Worm (Caenorhabditis elegans): ENCODE data around the gene idpp-14.

Gene idpp-14

ce11 chrX:16087842-16088241 lies 5.7 kb downstream of the idpp-14 start:
- TF ChIP-seq nfyb-1 (GFP tag; IDR thresholded peaks at IDR 0.05) (no peak), nhr-120 (GFP tag; IDR thresholded peaks at IDR 0.05) (no peak), ama-1 (optimal IDR thresholded peaks at IDR 0.05) (no peak), ama-1 (GFP tag; optimal IDR thresholded peaks at IDR 0.05) (no peak), atf-7 (tag; optimal IDR thresholded peaks at IDR 0.05) (no peak), nhr-80 (tag; optimal IDR thresholded peaks at IDR 0.05) (peak; percentile 13)

- TF ChIP-seq B0035.1 (tag; optimal IDR thresholded peaks at IDR 0.05) (no peak), hmg-1.2 (GFP tag; IDR thresholded peaks at IDR 0.05) (peak; percentile 26; the same call in 1 of the 2 replicates), hlh-26 (GFP tag; conservative IDR thresholded peaks at IDR 0.05) (no peak), Y56A3A.18 (GFP tag; IDR thresholded peaks at IDR 0.05) (0 out of 2 replicates have a peak, but pooled peaks have one; percentile 33), cebp-1 (GFP tag; IDR thresholded peaks at IDR 0.05) (no peak), cebp-1 (tag; optimal IDR thresholded peaks at IDR 0.05) (no peak), dpl-1 (GFP tag; optimal IDR thresholded peaks at IDR 0.05) (no peak), atf-7 (tag; optimal IDR thresholded peaks at IDR 0.05) (no peak), aptf-3 (GFP tag; IDR thresholded peaks at IDR 0.05) (no peak), D2030.7 (GFP tag; IDR thresholded peaks at IDR 0.05) (no peak), snpc-4 (GFP tag; optimal IDR thresholded peaks at IDR 0.05) (no peak), snpc-4 (tag; optimal IDR thresholded peaks at IDR 0.05) (peak in 3 of 4 experiments; percentile 46 to 91 (median 89)), ztf-3 (GFP tag; optimal IDR thresholded peaks at IDR 0.05) (no peak), egl-44 (GFP tag; IDR thresholded peaks at IDR 0.05) (no peak), T07F8.4 (tag; optimal IDR thresholded peaks at IDR 0.05) (no peak), ZK185.1 (tag; optimal IDR thresholded peaks at IDR 0.05; ENCODE audit: poor library complexity, severe bottlenecking) (no peak), die-1 (tag; optimal IDR thresholded peaks at IDR 0.05) (no peak), F23B12.7 (tag; optimal IDR thresholded peaks at IDR 0.05; ENCODE audit: insufficient read depth) (no peak), K11D2.4 (GFP tag; IDR thresholded peaks at IDR 0.05) (no peak)
Observed at ce11 chrX:16091166-16091565, 9.0 kb downstream of the idpp-14 start.

- no peak for TF ChIP-seq xnd-1 (tag; optimal IDR thresholded peaks at IDR 0.05)
- no peak for TF ChIP-seq dpl-1 (GFP tag; optimal IDR thresholded peaks at IDR 0.05)
- TF ChIP-seq Y56A3A.18 (GFP tag; IDR thresholded peaks at IDR 0.05): no peak
- TF ChIP-seq Y53G8AR.9 (GFP tag; conservative IDR thresholded peaks at IDR 0.05): no peak
- TF ChIP-seq mes-4 (tag; optimal IDR thresholded peaks at IDR 0.05): no peak
- TF ChIP-seq egl-44 (GFP tag; IDR thresholded peaks at IDR 0.05): no peak
Observed at ce11 chrX:16094370-16094769, 12.2 kb downstream of the idpp-14 start, which contains the start of gene C30F2.5. Gene C30F2.5 (plus strand): TSS chrX:16094670.

ce11 chrX:16098104-16098638 lies 16.0 kb downstream of the idpp-14 start:
- TF ChIP-seq unc-130 (GFP tag; optimal IDR thresholded peaks at IDR 0.05) (no peak), F57C9.4 (tag; optimal IDR thresholded peaks at IDR 0.05) (no peak), dpl-1 (GFP tag; optimal IDR thresholded peaks at IDR 0.05) (no peak), dpff-1 (tag; optimal IDR thresholded peaks at IDR 0.05) (no peak), mcd-1 (GFP tag; IDR thresholded peaks at IDR 0.05) (no peak), aptf-3 (GFP tag; IDR thresholded peaks at IDR 0.05) (no peak)

ce11 chrX:16099251-16099650 lies 17.1 kb downstream of the idpp-14 start:
- TF ChIP-seq nhr-90 (tag; optimal IDR thresholded peaks at IDR 0.05): no peak
- TF ChIP-seq snpc-4 (GFP tag; optimal IDR thresholded peaks at IDR 0.05): no peak
- peak in 3 of 4 experiments; percentile 47 to 84 (median 65) for TF ChIP-seq snpc-4 (tag; optimal IDR thresholded peaks at IDR 0.05)
- 0 out of 2 replicates have a peak, but pooled peaks have one; percentile 30 for TF ChIP-seq zfh-2 (GFP tag; conservative IDR thresholded peaks at IDR 0.05)
- 0 out of 2 replicates have a peak, but pooled peaks have one; percentile 45 for TF ChIP-seq ztf-28 (GFP tag; IDR thresholded peaks at IDR 0.05)

Measured in whole organism, young adult.